Worm (Caenorhabditis elegans) whole organism, L4 larva: Measurements from ENCODE around the gene F29B9.12.

Source experiments
- D1046.2 ChIP-seq: fragments of 200-800 bp; sonication (Bioruptor generic); IDR thresholded peaks from 2 replicates; pipeline ENCODE4 v1.3.6; 2022; ENCODE audit warnings: missing genetic modification characterization, missing compliant biosample characterization
- F26F4.8 ChIP-seq: fragments of 200-800 bp; sonication (Bioruptor generic); conservative IDR thresholded peaks from 2 replicates; pipeline ENCODE4 v1.3.6; 2022; ENCODE audit warnings: missing genetic modification characterization, missing compliant biosample characterization
- F37D6.2 ChIP-seq: sonication (generic microtip); optimal IDR thresholded peaks from 2 replicates; lab custom pipeline; 2016; ENCODE audit warnings: mild to moderate bottlenecking, missing genetic modification characterization, missing compliant biosample characterization
- F49E8.2 ChIP-seq: sonication (generic microtip); optimal IDR thresholded peaks from 2 replicates; lab custom pipeline; 2016; ENCODE audit warnings: missing compliant biosample characterization, mild to moderate bottlenecking, missing genetic modification characterization, borderline replicate concordance
- R02D3.7 ChIP-seq: fragments of 150-350 bp; sonication (generic microtip); optimal IDR thresholded peaks from 3 replicates; lab custom pipeline; 2014; ENCODE audit warnings: missing biosample characterization, missing genetic modification characterization
- T20F7.1 ChIP-seq: fragments of 200-800 bp; sonication (Bioruptor generic); optimal IDR thresholded peaks from 2 replicates; lab custom pipeline; 2018; ENCODE audit warnings: mild to moderate bottlenecking, missing genetic modification characterization, missing compliant biosample characterization
- Y5F2A.4 ChIP-seq: fragments of 200-800 bp; sonication (Bioruptor generic); optimal IDR thresholded peaks from 2 replicates; lab custom pipeline; 2018; ENCODE audit warnings: mild to moderate bottlenecking, missing genetic modification characterization, missing compliant biosample characterization
- ZK546.5 ChIP-seq, 2 experiments: sonication (generic microtip); optimal IDR thresholded peaks; 2 replicates each; lab custom pipeline; 2017; ENCODE audit warnings: missing biosample characterization in 2 of 2, missing genetic modification characterization in 2 of 2
- aha-1 ChIP-seq: fragments of 150-350 bp; peaks from one replicate; lab custom pipeline; 2014; ENCODE audit warnings: missing biosample characterization, missing genetic modification characterization
- attf-4 ChIP-seq: sonication (generic microtip); optimal IDR thresholded peaks from 3 replicates; lab custom pipeline; 2017; ENCODE audit warnings: missing biosample characterization, missing genetic modification characterization
- ceh-62 ChIP-seq: sonication (generic microtip); optimal IDR thresholded peaks from 2 replicates; lab custom pipeline; 2017; ENCODE audit warnings: missing biosample characterization, missing genetic modification characterization
- ces-1 ChIP-seq: fragments of 150-350 bp; sonication (generic microtip); optimal IDR thresholded peaks from 4 replicates; lab custom pipeline; 2014; ENCODE audit warnings: missing biosample characterization, missing genetic modification reagents, missing genetic modification characterization
- daf-12 ChIP-seq: fragments of 150-350 bp; optimal IDR thresholded peaks from 2 replicates; lab custom pipeline; 2014; ENCODE audit warnings: missing biosample characterization, missing genetic modification reagents, missing genetic modification characterization
- dpl-1 ChIP-seq: fragments of 150-350 bp; optimal IDR thresholded peaks from 2 replicates; lab custom pipeline; 2014; ENCODE audit warnings: missing biosample characterization, missing genetic modification reagents, missing genetic modification characterization
- fkh-10 ChIP-seq: fragments of 150-350 bp; optimal IDR thresholded peaks from 2 replicates; lab custom pipeline; 2014; ENCODE audit warnings: missing biosample characterization, missing genetic modification reagents, missing genetic modification characterization
- hlh-30 ChIP-seq: sonication (generic microtip); optimal IDR thresholded peaks from 2 replicates; lab custom pipeline; 2017; ENCODE audit warnings: antibody characterized with exemption, mild to moderate bottlenecking, missing genetic modification characterization, missing compliant biosample characterization; ENCODE audit not compliant: insufficient read depth
- hmg-1.1 ChIP-seq: fragments of 200-800 bp; sonication (Bioruptor generic); IDR thresholded peaks from 2 replicates; pipeline ENCODE4 v1.3.6; 2022; ENCODE audit warnings: missing genetic modification reagents, missing genetic modification characterization, missing compliant biosample characterization
- jun-1 ChIP-seq: fragments of 150-350 bp; optimal IDR thresholded peaks from 2 replicates; lab custom pipeline; 2014; ENCODE audit warnings: missing biosample characterization, missing genetic modification reagents, missing genetic modification characterization
- lin-29 ChIP-seq: fragments of 200-800 bp; sonication (Bioruptor generic); IDR thresholded peaks from 2 replicates; pipeline ENCODE4 v1.3.6; 2022; ENCODE audit warnings: missing genetic modification reagents, missing genetic modification characterization, missing compliant biosample characterization
- lin-39 ChIP-seq: fragments of 150-350 bp; optimal IDR thresholded peaks from 2 replicates; lab custom pipeline; 2014; ENCODE audit warnings: missing biosample characterization, missing genetic modification reagents, missing genetic modification characterization
- lir-3 ChIP-seq: sonication (generic microtip); optimal IDR thresholded peaks from 2 replicates; lab custom pipeline; 2016; ENCODE audit warnings: mild to moderate bottlenecking, missing genetic modification characterization, missing compliant biosample characterization
- madf-9 ChIP-seq: fragments of 200-800 bp; sonication (Bioruptor generic); conservative IDR thresholded peaks from 2 replicates; pipeline ENCODE4 v1.3.6; 2022; ENCODE audit warnings: missing genetic modification reagents, missing genetic modification characterization, missing compliant biosample characterization
- nhr-102 ChIP-seq: sonication (generic microtip); optimal IDR thresholded peaks from 2 replicates; lab custom pipeline; 2016; ENCODE audit warnings: mild to moderate bottlenecking, missing genetic modification characterization, moderate library complexity, missing compliant biosample characterization
- nhr-25 ChIP-seq: sonication (generic microtip); optimal IDR thresholded peaks from 2 replicates; lab custom pipeline; 2017; ENCODE audit warnings: missing genetic modification characterization, mild to moderate bottlenecking, missing compliant biosample characterization, antibody characterized with exemption, moderate library complexity, borderline replicate concordance; ENCODE audit not compliant: insufficient read depth
- nhr-41 ChIP-seq: fragments of 200-800 bp; sonication (Bioruptor generic); IDR thresholded peaks from 2 replicates; pipeline ENCODE4 v1.3.6; 2022; ENCODE audit warnings: missing genetic modification reagents, missing genetic modification characterization, missing compliant biosample characterization
- nhr-6 ChIP-seq: fragments of 150-350 bp; optimal IDR thresholded peaks from 2 replicates; lab custom pipeline; 2014; ENCODE audit warnings: missing biosample characterization, missing genetic modification characterization
- nhr-76 ChIP-seq: fragments of 150-350 bp; optimal IDR thresholded peaks from 2 replicates; lab custom pipeline; 2014; ENCODE audit warnings: missing biosample characterization, missing genetic modification characterization
- nhr-77 ChIP-seq: fragments of 150-350 bp; optimal IDR thresholded peaks from 2 replicates; lab custom pipeline; 2014; ENCODE audit warnings: missing biosample characterization, missing genetic modification characterization
- php-3 ChIP-seq: fragments of 200-800 bp; sonication (Bioruptor generic); IDR thresholded peaks from 2 replicates; pipeline ENCODE4 v1.3.6; 2022; ENCODE audit warnings: missing genetic modification reagents, missing genetic modification characterization, missing compliant biosample characterization
- pqm-1 ChIP-seq: sonication (generic microtip); optimal IDR thresholded peaks from 2 replicates; lab custom pipeline; 2017; ENCODE audit warnings: missing biosample characterization, missing genetic modification characterization
- rbr-2 ChIP-seq: sonication (generic microtip); optimal IDR thresholded peaks from 2 replicates; lab custom pipeline; 2016; ENCODE audit warnings: missing genotype, missing genetic modification characterization, missing compliant biosample characterization
- set-16 ChIP-seq: fragments of 200-800 bp; sonication (Bioruptor generic); IDR thresholded peaks from 2 replicates; pipeline ENCODE4 v1.3.6; 2022; ENCODE audit warnings: missing genetic modification reagents, missing genetic modification characterization, missing compliant biosample characterization
- skn-1 ChIP-seq: fragments of 150-350 bp; optimal IDR thresholded peaks from 2 replicates; lab custom pipeline; 2014; ENCODE audit warnings: missing biosample characterization, missing genetic modification characterization
- snpc-4 ChIP-seq: fragments of 150-350 bp; optimal IDR thresholded peaks from 2 replicates; lab custom pipeline; 2014; ENCODE audit warnings: missing biosample characterization, missing genetic modification characterization
- spr-1 ChIP-seq: sonication (generic microtip); optimal IDR thresholded peaks from 2 replicates; lab custom pipeline; 2016; ENCODE audit warnings: mild to moderate bottlenecking, missing genetic modification characterization, missing compliant biosample characterization
- zag-1 ChIP-seq: fragments of 150-350 bp; optimal IDR thresholded peaks from 2 replicates; lab custom pipeline; 2014; ENCODE audit warnings: missing biosample characterization, missing genetic modification characterization
- zip-2 ChIP-seq: fragments of 150-350 bp; optimal IDR thresholded peaks from 2 replicates; lab custom pipeline; 2014; ENCODE audit warnings: missing biosample characterization, missing genetic modification characterization
- ztf-11 ChIP-seq: fragments of 150-350 bp; optimal IDR thresholded peaks from 2 replicates; lab custom pipeline; 2014; ENCODE audit warnings: missing biosample characterization, missing genetic modification characterization

Gene F29B9.12

ce11 chrIV:4673332-4673731, 4.0 kb downstream of the F29B9.12 start:
- TF ChIP-seq madf-9 (GFP tag; lab: Robert Waterston, UW): no peak
- TF ChIP-seq set-16 (GFP tag; lab: Robert Waterston, UW): no peak
- no peak for TF ChIP-seq skn-1 (tag; lab: Kevin White, UChicago)
- TF ChIP-seq rbr-2 (tag; lab: Kevin White, UChicago): no peak
- TF ChIP-seq nhr-77: no peak
- TF ChIP-seq daf-12: no peak
- no peak for TF ChIP-seq zag-1
- no peak for TF ChIP-seq ZK546.5 (tag; optimal IDR thresholded peaks at IDR 0.05; lab: Kevin White, UChicago)
- no peak for TF ChIP-seq attf-4 (tag; lab: Kevin White, UChicago)
- no peak for TF ChIP-seq zip-2 (tag; lab: Kevin White, UChicago)
- no peak for TF ChIP-seq F26F4.8 (GFP tag; lab: Robert Waterston, UW)

- TF ChIP-seq Y5F2A.4 (GFP tag; lab: Kevin White, UChicago) (no peak), aha-1 (tag; lab: Kevin White, UChicago) (no peak), fkh-10 (GFP tag; lab: Kevin White, UChicago) (no peak), php-3 (GFP tag; lab: Robert Waterston, UW) (no peak)
Measured at ce11 chrIV:4674322-4674721, 5.0 kb downstream of the F29B9.12 start.

DNA sequence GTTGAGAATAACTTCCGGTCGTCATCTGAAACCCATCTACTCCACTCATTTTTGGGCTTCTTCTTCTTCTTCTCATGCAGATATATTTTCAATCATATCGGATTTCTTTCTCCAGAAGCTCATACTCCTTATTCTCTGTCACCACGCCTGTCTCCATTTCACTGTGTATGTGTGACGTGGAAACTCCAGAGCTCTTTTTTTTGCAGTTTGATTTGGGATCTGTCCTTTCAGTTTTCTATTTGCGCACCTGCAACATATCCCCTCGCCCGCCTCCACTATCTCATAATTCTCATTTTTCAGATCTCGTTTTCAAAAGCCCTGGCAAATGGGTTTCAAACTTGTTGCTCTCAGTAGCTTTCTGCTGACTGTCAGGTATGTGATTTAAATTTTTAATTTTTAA, 9.4 kb downstream of the F29B9.12 start, which contains the start of gene kin-36:
Gene kin-36 (plus strand): TSS at position 301 of the 400 bp plus-strand sequence.
- TF ChIP-seq T20F7.1 (no peak), spr-1 (no peak), daf-12 (no peak), D1046.2 (GFP tag; lab: Robert Waterston, UW) (no peak), nhr-25 (tag; lab: Kevin White, UChicago) (no peak), hmg-1.1 (GFP tag; lab: Robert Waterston, UW) (no peak), R02D3.7 (tag; lab: Kevin White, UChicago) (no peak), hlh-30 (tag; lab: Kevin White, UChicago) (no peak)

DNA sequence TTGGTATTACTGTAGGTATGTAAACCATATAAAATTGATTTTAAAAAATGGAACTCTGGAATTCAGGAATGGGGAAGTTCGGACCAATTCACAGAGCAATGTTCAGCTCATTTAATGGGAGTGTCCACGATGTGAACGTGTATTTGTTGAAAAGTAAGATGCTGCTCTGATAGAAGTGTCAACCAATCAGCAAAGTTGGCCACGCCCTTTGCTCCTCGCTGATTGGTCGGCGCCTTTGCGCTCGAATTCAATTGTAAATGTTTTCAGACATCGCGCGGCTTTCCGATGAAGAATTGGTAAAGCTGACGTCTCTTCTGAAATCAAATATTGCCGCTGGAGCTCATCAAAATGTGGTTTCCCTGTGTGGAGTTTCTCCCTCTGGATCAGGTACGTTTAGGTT, 13.8 kb downstream of the F29B9.12 start:
- TF ChIP-seq F49E8.2 (tag; lab: Kevin White, UChicago) (no peak), nhr-6 (no peak), dpl-1 (GFP tag; lab: Kevin White, UChicago) (no peak), F37D6.2 (tag; lab: Kevin White, UChicago) (no peak), lin-39 (tag; lab: Kevin White, UChicago) (no peak), lir-3 (tag; lab: Kevin White, UChicago) (no peak), F26F4.8 (GFP tag; lab: Robert Waterston, UW) (no peak), pqm-1 (no peak), ztf-11 (no peak), nhr-76 (tag; lab: Kevin White, UChicago) (no peak), snpc-4 (no peak), ces-1 (GFP tag; lab: Kevin White, UChicago) (no peak), jun-1 (tag; lab: Kevin White, UChicago) (no peak), rbr-2 (tag; lab: Kevin White, UChicago) (no peak), ceh-62 (tag; lab: Kevin White, UChicago) (no peak), nhr-102 (tag; lab: Kevin White, UChicago) (no peak), nhr-25 (tag; lab: Kevin White, UChicago) (no peak), set-16 (GFP tag; lab: Robert Waterston, UW) (no peak), nhr-41 (no peak), lin-29 (GFP tag; lab: Robert Waterston, UW) (no peak)
